Fruit fly (Drosophila melanogaster) whole organism, embryonic: ENCODE data around the gene akirin.

Source experiments
- Blimp-1 ChIP-seq: fragments of 200-800 bp; sonication (Bioruptor generic); optimal IDR thresholded peaks from 3 replicates; lab custom pipeline; 2018; ENCODE audit warnings: missing biosample characterization, missing genetic modification characterization, mild to moderate bottlenecking, moderate library complexity, missing genetic modification reagents
- CG11560 ChIP-seq: fragments of 200-800 bp; sonication (Bioruptor generic); IDR thresholded peaks from 3 replicates; pipeline ENCODE4 v1.3.6; 2022; ENCODE audit warnings: missing biosample characterization, missing genetic modification characterization
- CG12071 ChIP-seq: fragments of 200-800 bp; sonication (Bioruptor generic); optimal IDR thresholded peaks from 3 replicates; lab custom pipeline; 2018; ENCODE audit warnings: missing biosample characterization, mild to moderate bottlenecking, missing genetic modification characterization
- CG14050 ChIP-seq: fragments of 200-800 bp; sonication (Bioruptor generic); IDR thresholded peaks from 3 replicates; pipeline ENCODE4 v1.3.6; 2022; ENCODE audit warnings: missing biosample characterization, missing genetic modification characterization
- CG15011 ChIP-seq: fragments of 200-800 bp; sonication (Bioruptor generic); optimal IDR thresholded peaks from 3 replicates; lab custom pipeline; 2018; ENCODE audit warnings: missing biosample characterization, mild to moderate bottlenecking, missing genetic modification characterization
- CG16815 ChIP-seq: fragments of 200-800 bp; sonication (Bioruptor generic); optimal IDR thresholded peaks from 3 replicates; lab custom pipeline; 2017; ENCODE audit warnings: missing biosample characterization, mild to moderate bottlenecking, missing genetic modification characterization
- CG16863 ChIP-seq: fragments of 200-800 bp; sonication (Bioruptor generic); optimal IDR thresholded peaks from 3 replicates; lab custom pipeline; 2016; ENCODE audit warnings: missing biosample characterization, missing genetic modification characterization
- CG17829 ChIP-seq: fragments of 200-800 bp; optimal IDR thresholded peaks from 2 replicates; lab custom pipeline; 2019; ENCODE audit warnings: missing biosample characterization, mild to moderate bottlenecking, missing genetic modification characterization, moderate library complexity
- CG18262 ChIP-seq: fragments of 200-800 bp; optimal IDR thresholded peaks from 3 replicates; lab custom pipeline; 2019; ENCODE audit warnings: missing biosample characterization, mild to moderate bottlenecking, missing genetic modification characterization, moderate library complexity
- CG18599 ChIP-seq: fragments of 200-800 bp; sonication (Bioruptor generic); optimal IDR thresholded peaks from 3 replicates; lab custom pipeline; 2017; ENCODE audit warnings: missing biosample characterization, missing genetic modification characterization, mild to moderate bottlenecking, moderate library complexity, missing genetic modification reagents
- CG2116 ChIP-seq: fragments of 200-800 bp; sonication (Bioruptor generic); optimal IDR thresholded peaks from 3 replicates; lab custom pipeline; 2018; ENCODE audit warnings: missing biosample characterization, mild to moderate bottlenecking, missing genetic modification characterization
- CG2120 ChIP-seq: fragments of 200-800 bp; sonication (Bioruptor generic); optimal IDR thresholded peaks from 3 replicates; lab custom pipeline; 2016; ENCODE audit warnings: missing biosample characterization, missing genetic modification characterization
- CG31441 ChIP-seq: fragments of 200-800 bp; sonication (Bioruptor generic); IDR thresholded peaks from 2 replicates; pipeline ENCODE4 v1.3.6; 2022; ENCODE audit warnings: missing biosample characterization, missing genetic modification characterization
- CG5953 ChIP-seq: fragments of 200-800 bp; sonication (Bioruptor generic); IDR thresholded peaks from 2 replicates; pipeline ENCODE4 v1.3.6; 2022; ENCODE audit warnings: missing biosample characterization, missing genetic modification characterization
- CG6689 ChIP-seq: fragments of 200-800 bp; sonication (Bioruptor generic); IDR thresholded peaks from 2 replicates; pipeline ENCODE4 v1.3.6; 2022; ENCODE audit warnings: missing biosample characterization, missing genetic modification characterization
- CG6813 ChIP-seq: fragments of 200-800 bp; sonication (Bioruptor generic); optimal IDR thresholded peaks from 2 replicates; lab custom pipeline; 2017; ENCODE audit warnings: missing biosample characterization, missing genetic modification characterization, mild to moderate bottlenecking, moderate library complexity, missing genetic modification reagents
- CG8359 ChIP-seq: fragments of 200-800 bp; sonication (Bioruptor generic); optimal IDR thresholded peaks from 2 replicates; lab custom pipeline; 2017; ENCODE audit warnings: missing biosample characterization, mild to moderate bottlenecking, missing genetic modification characterization, borderline replicate concordance
- CG8924 ChIP-seq: fragments of 200-800 bp; optimal IDR thresholded peaks from 3 replicates; lab custom pipeline; 2019; ENCODE audit warnings: missing biosample characterization, mild to moderate bottlenecking, missing genetic modification characterization, moderate library complexity
- CG9727 ChIP-seq: fragments of 200-800 bp; sonication (Bioruptor generic); optimal IDR thresholded peaks from 3 replicates; lab custom pipeline; 2017; ENCODE audit warnings: missing biosample characterization, mild to moderate bottlenecking, missing genetic modification characterization
- Dp ChIP-seq: fragments of 200-800 bp; sonication (Bioruptor generic); optimal IDR thresholded peaks from 2 replicates; lab custom pipeline; 2018; ENCODE audit warnings: missing biosample characterization, mild to moderate bottlenecking, missing genetic modification characterization, moderate library complexity
- Ets65A ChIP-seq: fragments of 200-800 bp; sonication (Bioruptor generic); peaks from one replicate; lab custom pipeline; 2016; ENCODE audit warnings: missing biosample characterization, missing genetic modification characterization
- HLH54F ChIP-seq: fragments of 200-800 bp; sonication (Bioruptor generic); optimal IDR thresholded peaks from 3 replicates; lab custom pipeline; 2016; ENCODE audit warnings: missing biosample characterization, missing genetic modification characterization
- Jarid2 ChIP-seq: fragments of 200-800 bp; sonication (Bioruptor generic); optimal IDR thresholded peaks from 3 replicates; lab custom pipeline; 2017; ENCODE audit warnings: mild to moderate bottlenecking, missing biosample characterization, missing genetic modification reagents, missing genetic modification characterization
- Med ChIP-seq: fragments of 200-800 bp; sonication (Bioruptor generic); peaks from one replicate; lab custom pipeline; 2016; ENCODE audit warnings: missing biosample characterization, missing genetic modification characterization, mild to moderate bottlenecking, inconsistent platforms, moderate library complexity
- NC2α ChIP-seq: fragments of 200-800 bp; sonication (Bioruptor generic); optimal IDR thresholded peaks from 2 replicates; lab custom pipeline; 2016; ENCODE audit warnings: missing biosample characterization, missing genetic modification characterization
- NfI ChIP-seq: fragments of 200-800 bp; sonication (Bioruptor generic); optimal IDR thresholded peaks from 3 replicates; lab custom pipeline; 2018; ENCODE audit warnings: missing biosample characterization, mild to moderate bottlenecking, missing genetic modification characterization, moderate library complexity
- Pdp1 ChIP-seq, 2 experiments: fragments of 200-800 bp; sonication (Bioruptor generic); optimal IDR thresholded peaks; 3 replicates each; lab custom pipeline; 2016; ENCODE audit warnings: missing biosample characterization in 2 of 2, missing genetic modification characterization in 2 of 2, mild to moderate bottlenecking in 1 of 2, moderate library complexity in 1 of 2
- Sin3A ChIP-seq: fragments of >200 bp; optimal IDR thresholded peaks from 2 replicates; lab custom pipeline; 2018
- bbx ChIP-seq: fragments of 200-800 bp; sonication (Bioruptor generic); IDR thresholded peaks from 2 replicates; pipeline ENCODE4 v1.3.6; 2022; ENCODE audit warnings: missing biosample characterization, missing genetic modification characterization; ENCODE audit not compliant: partially characterized antibody
- br ChIP-seq: fragments of >200 bp; optimal IDR thresholded peaks from 2 replicates; lab custom pipeline; 2017
- chinmo ChIP-seq: fragments of 200-800 bp; sonication (Bioruptor generic); IDR thresholded peaks from 4 replicates; pipeline ENCODE4 v1.3.6; 2022; ENCODE audit warnings: missing biosample characterization, missing genetic modification characterization; ENCODE audit not compliant: partially characterized antibody
- corto ChIP-seq: fragments of 200-800 bp; sonication (Bioruptor generic); optimal IDR thresholded peaks from 2 replicates; lab custom pipeline; 2016; ENCODE audit warnings: missing biosample characterization, mild to moderate bottlenecking, missing genetic modification characterization, moderate library complexity
- da ChIP-seq: fragments of 200-800 bp; sonication (Bioruptor generic); optimal IDR thresholded peaks from 2 replicates; lab custom pipeline; 2016; ENCODE audit warnings: missing biosample characterization, missing genetic modification characterization
- dm ChIP-seq: fragments of 200-800 bp; sonication (Bioruptor generic); optimal IDR thresholded peaks from 3 replicates; lab custom pipeline; 2016; ENCODE audit warnings: missing biosample characterization, missing genetic modification characterization
- dmrt99B ChIP-seq: fragments of 200-800 bp; sonication (Bioruptor generic); optimal IDR thresholded peaks from 2 replicates; lab custom pipeline; 2018; ENCODE audit warnings: missing biosample characterization, mild to moderate bottlenecking, missing genetic modification characterization, moderate library complexity
- dysf ChIP-seq: fragments of 200-800 bp; sonication (Bioruptor generic); IDR thresholded peaks from 3 replicates; pipeline ENCODE4 v1.3.6; 2022; ENCODE audit warnings: missing biosample characterization, missing genetic modification characterization
- ewg ChIP-seq: fragments of 200-800 bp; sonication (Bioruptor generic); optimal IDR thresholded peaks from 3 replicates; lab custom pipeline; 2017; ENCODE audit warnings: mild to moderate bottlenecking, missing biosample characterization, missing genetic modification reagents, missing genetic modification characterization
- eyg ChIP-seq: fragments of 200-800 bp; sonication (Bioruptor generic); optimal IDR thresholded peaks from 3 replicates; lab custom pipeline; 2016; ENCODE audit warnings: missing biosample characterization, missing genetic modification characterization
- fd96Cb ChIP-seq: fragments of 200-800 bp; sonication (Bioruptor generic); optimal IDR thresholded peaks from 2 replicates; lab custom pipeline; 2018; ENCODE audit warnings: missing biosample characterization, mild to moderate bottlenecking, missing genetic modification characterization, moderate library complexity
- gcm2 ChIP-seq: fragments of 200-800 bp; sonication (Bioruptor generic); optimal IDR thresholded peaks from 2 replicates; lab custom pipeline; 2016; ENCODE audit warnings: missing biosample characterization, missing genetic modification characterization
- gro ChIP-seq: fragments of 200-800 bp; sonication (Bioruptor generic); optimal IDR thresholded peaks from 2 replicates; lab custom pipeline; 2016; ENCODE audit warnings: missing biosample characterization, missing genetic modification characterization
- gsb ChIP-seq: fragments of 200-800 bp; sonication (Bioruptor generic); IDR thresholded peaks from 2 replicates; pipeline ENCODE4 v1.3.6; 2022; ENCODE audit warnings: missing biosample characterization, missing genetic modification characterization
- hkb ChIP-seq, 2 experiments: fragments of 200-800 bp in 1 of 2; fragments of >200 bp in 1 of 2; sonication (Bioruptor generic) in 1 of 2; IDR thresholded peaks in 1 of 2; optimal IDR thresholded peaks in 1 of 2; 2 replicates each; pipeline versions ENCODE4 v1.3.6 to Lab custom; 2017 to 2022; ENCODE audit warnings: missing biosample characterization in 1 of 2, missing genetic modification characterization in 1 of 2
- kni ChIP-seq: fragments of 200-800 bp; sonication (Bioruptor generic); optimal IDR thresholded peaks from 3 replicates; lab custom pipeline; 2017; ENCODE audit warnings: mild to moderate bottlenecking, missing biosample characterization, missing genetic modification reagents, missing genetic modification characterization
- nom ChIP-seq: fragments of 200-800 bp; sonication (Bioruptor generic); optimal IDR thresholded peaks from 2 replicates; lab custom pipeline; 2017; ENCODE audit warnings: missing biosample characterization, missing genetic modification characterization, mild to moderate bottlenecking, moderate library complexity, missing genetic modification reagents
- slbo ChIP-seq: fragments of 200-800 bp; sonication (Bioruptor generic); IDR thresholded peaks from 2 replicates; pipeline ENCODE4 v1.3.6; 2022; ENCODE audit warnings: missing biosample characterization, missing genetic modification characterization
- sqz ChIP-seq: fragments of 200-800 bp; sonication (Bioruptor generic); optimal IDR thresholded peaks from 3 replicates; lab custom pipeline; 2018; ENCODE audit warnings: missing biosample characterization, mild to moderate bottlenecking, missing genetic modification characterization
- stc ChIP-seq: fragments of 200-800 bp; sonication (Bioruptor generic); IDR thresholded peaks from 2 replicates; pipeline ENCODE4 v1.3.6; 2022; ENCODE audit warnings: missing biosample characterization, missing genetic modification characterization
- trem ChIP-seq: fragments of 200-800 bp; optimal IDR thresholded peaks from 3 replicates; lab custom pipeline; 2019; ENCODE audit warnings: missing biosample characterization, mild to moderate bottlenecking, missing genetic modification characterization, moderate library complexity
- wor ChIP-seq: fragments of 200-800 bp; sonication (Bioruptor generic); IDR thresholded peaks from 2 replicates; pipeline ENCODE4 v1.3.6; 2022; ENCODE audit warnings: missing biosample characterization, missing genetic modification characterization
- z ChIP-seq: fragments of 200-800 bp; sonication (Bioruptor generic); IDR thresholded peaks from 3 replicates; pipeline ENCODE4 v1.3.6; 2022; ENCODE audit warnings: missing biosample characterization, missing genetic modification characterization

akirin gene

dm6 chr3L:7361095-7361522, 8.5 kb upstream of the akirin start (continued):
- TF ChIP-seq eyg (GFP tag; lab: Kevin White, UChicago) (no peak), chinmo (0 out of 4 replicates have a peak, but pooled peaks have one; percentile 8), CG5953 (GFP tag; lab: Robert Waterston, UW) (no peak), CG17829 (tag; lab: Kevin White, UChicago) (peak; percentile 9), trem (peak; percentile 33), CG6813 (GFP tag; lab: Kevin White, UChicago) (peak; percentile 18), nom (peak; percentile 57), CG11560 (tag; lab: Robert Waterston, UW) (no peak), Dp (GFP tag; lab: Kevin White, UChicago) (no peak), sqz (peak; percentile 67), CG15011 (no peak), CG18599 (GFP tag; lab: Kevin White, UChicago) (no peak), dm (peak; percentile 8), gcm2 (GFP tag; lab: Kevin White, UChicago) (no peak), kni (GFP tag; lab: Kevin White, UChicago) (peak; percentile 97), Pdp1 (GFP tag; optimal IDR thresholded peaks at IDR 0.05; lab: Kevin White, UChicago) (peak in 1 of 2 experiments; percentile 51), CG8924 (tag; lab: Kevin White, UChicago) (no peak), CG31441 (GFP tag; lab: Robert Waterston, UW) (peak; percentile 39; the same call in 1 of the 2 replicates), br (no peak), HLH54F (GFP tag; lab: Kevin White, UChicago) (no peak), stc (GFP tag; lab: Robert Waterston, UW) (peak; percentile 38; the same call in 1 of the 2 replicates), wor (GFP tag; lab: Robert Waterston, UW) (no peak), Sin3A (lab: Kevin White, UChicago) (no peak), Ets65A (GFP tag; lab: Kevin White, UChicago) (no peak), slbo (GFP tag; lab: Robert Waterston, UW) (no peak), CG18262 (peak; percentile 2), CG9727 (GFP tag; lab: Kevin White, UChicago) (no peak), CG12071 (GFP tag; lab: Kevin White, UChicago) (peak; percentile 76), CG2120 (GFP tag; lab: Kevin White, UChicago) (no peak), CG16815 (GFP tag; lab: Kevin White, UChicago) (no peak), Med (GFP tag; lab: Kevin White, UChicago) (peak; percentile 75), z (GFP tag; lab: Robert Waterston, UW) (no peak), CG8359 (GFP tag; lab: Kevin White, UChicago) (no peak), CG6689 (GFP tag; lab: Robert Waterston, UW) (no peak), bbx (GFP tag; lab: Robert Waterston, UW) (peak; percentile 16; the same call in 1 of the 2 replicates), hkb (optimal IDR thresholded peaks at IDR 0.05; lab: Kevin White, UChicago) (no peak), hkb (GFP tag; IDR thresholded peaks at IDR 0.05; lab: Robert Waterston, UW) (peak; percentile 88), CG14050 (GFP tag; lab: Robert Waterston, UW) (no peak), Blimp-1 (GFP tag; lab: Kevin White, UChicago) (peak; percentile 33), Jarid2 (GFP tag; lab: Kevin White, UChicago) (no peak), ewg (GFP tag; lab: Kevin White, UChicago) (no peak), da (GFP tag; lab: Kevin White, UChicago) (no peak), dysf (GFP tag; lab: Robert Waterston, UW) (peak; percentile 33; the same call in 1 of the 3 replicates), NfI (GFP tag; lab: Kevin White, UChicago) (no peak), CG2116 (no peak), gro (GFP tag; lab: Kevin White, UChicago) (peak; percentile 40), CG16863 (GFP tag; lab: Kevin White, UChicago) (no peak), fd96Cb (tag; lab: Kevin White, UChicago) (no peak), gsb (GFP tag; lab: Robert Waterston, UW) (no peak), corto (GFP tag; lab: Kevin White, UChicago) (no peak), dmrt99B (peak; percentile 32), NC2α (no peak)
